Worm (Caenorhabditis elegans) whole organism, L4 larva: ENCODE data around the gene col-92.
"Not testable (repeated sequence)": the region's sequence is repeated elsewhere in the genome, so short reads cannot be mapped to it uniquely, and the experiment has no call there.

ENCODE experiments used
- D1046.2 ChIP-seq: fragments of 200-800 bp; sonication (Bioruptor generic); IDR thresholded peaks from 2 replicates; pipeline ENCODE4 v1.3.6; 2022; ENCODE audit warnings: missing genetic modification characterization, missing compliant biosample characterization
- T26A8.4 ChIP-seq: fragments of 200-800 bp; sonication (Bioruptor generic); IDR thresholded peaks from 2 replicates; pipeline ENCODE4 v1.3.6; 2022; ENCODE audit warnings: missing genetic modification characterization, missing compliant biosample characterization
- Y48G9A.11 ChIP-seq: fragments of 200-800 bp; sonication (Bioruptor generic); IDR thresholded peaks from 2 replicates; pipeline ENCODE4 v1.3.6; 2022; ENCODE audit warnings: missing genetic modification reagents, missing genetic modification characterization, missing compliant biosample characterization
- ZK337.2 ChIP-seq: fragments of 200-800 bp; sonication (Bioruptor generic); IDR thresholded peaks from 2 replicates; pipeline ENCODE4 v1.3.6; 2022; ENCODE audit warnings: missing genetic modification reagents, missing genetic modification characterization, missing compliant biosample characterization
- aha-1 ChIP-seq: fragments of 150-350 bp; peaks from one replicate; lab custom pipeline; 2014; ENCODE audit warnings: missing biosample characterization, missing genetic modification characterization
- ama-1 ChIP-seq: fragments of 150-350 bp; optimal IDR thresholded peaks from 2 replicates; lab custom pipeline; 2014; ENCODE audit warnings: inconsistent platforms, mixed read lengths
- ceh-32 ChIP-seq: sonication (generic microtip); optimal IDR thresholded peaks from 2 replicates; lab custom pipeline; 2016; ENCODE audit warnings: mild to moderate bottlenecking, missing genetic modification characterization, missing compliant biosample characterization; ENCODE audit not compliant: poor library complexity
- ceh-62 ChIP-seq: sonication (generic microtip); optimal IDR thresholded peaks from 2 replicates; lab custom pipeline; 2017; ENCODE audit warnings: missing biosample characterization, missing genetic modification characterization
- cey-2 ChIP-seq: sonication (generic microtip); optimal IDR thresholded peaks from 3 replicates; lab custom pipeline; 2017; ENCODE audit warnings: missing genetic modification characterization, mild to moderate bottlenecking, missing compliant biosample characterization, antibody characterized with exemption, borderline replicate concordance; ENCODE audit not compliant: insufficient read depth
- ctbp-1 ChIP-seq: fragments of 200-800 bp; sonication (Bioruptor generic); IDR thresholded peaks from 2 replicates; pipeline ENCODE4 v1.3.6; 2022; ENCODE audit warnings: missing genetic modification reagents, missing genetic modification characterization, missing compliant biosample characterization
- daf-12 ChIP-seq: fragments of 150-350 bp; optimal IDR thresholded peaks from 2 replicates; lab custom pipeline; 2014; ENCODE audit warnings: missing biosample characterization, missing genetic modification reagents, missing genetic modification characterization
- daf-16 ChIP-seq, 3 experiments: sonication (generic microtip); optimal IDR thresholded peaks; 2 replicates each; lab custom pipeline; 2016 to 2017; ENCODE audit warnings: missing genetic modification characterization in 3 of 3, missing genetic modification reagents in 3 of 3, mild to moderate bottlenecking in 2 of 3, missing compliant biosample characterization in 2 of 3, missing biosample characterization in 1 of 3, moderate library complexity in 1 of 3
- daf-19 ChIP-seq: fragments of 200-800 bp; sonication (Bioruptor generic); conservative IDR thresholded peaks from 2 replicates; pipeline ENCODE4 v1.3.6; 2022; ENCODE audit warnings: missing genetic modification characterization, missing compliant biosample characterization
- dmd-6 ChIP-seq: fragments of 200-800 bp; sonication (Bioruptor generic); IDR thresholded peaks from 2 replicates; pipeline ENCODE4 v1.3.6; 2022; ENCODE audit warnings: missing genetic modification reagents, missing genetic modification characterization, missing compliant biosample characterization
- dmd-8 ChIP-seq: fragments of 200-800 bp; sonication (Bioruptor generic); IDR thresholded peaks from 2 replicates; pipeline ENCODE4 v1.3.6; 2022; ENCODE audit warnings: missing genetic modification characterization, missing compliant biosample characterization
- duxl-1 ChIP-seq: sonication (generic microtip); optimal IDR thresholded peaks from 2 replicates; lab custom pipeline; 2016; ENCODE audit warnings: mild to moderate bottlenecking, missing genetic modification characterization, moderate library complexity, missing compliant biosample characterization; ENCODE audit not compliant: poor library complexity
- dve-1 ChIP-seq: sonication (generic microtip); optimal IDR thresholded peaks from 2 replicates; lab custom pipeline; 2017; ENCODE audit warnings: antibody characterized with exemption, mild to moderate bottlenecking, missing genetic modification characterization, missing compliant biosample characterization; ENCODE audit not compliant: insufficient read depth
- egl-43 ChIP-seq: fragments of 200-800 bp; sonication (Bioruptor generic); IDR thresholded peaks from 2 replicates; pipeline ENCODE4 v1.3.6; 2022; ENCODE audit warnings: missing genetic modification reagents, missing genetic modification characterization, missing compliant biosample characterization
- fkh-10 ChIP-seq: fragments of 150-350 bp; optimal IDR thresholded peaks from 2 replicates; lab custom pipeline; 2014; ENCODE audit warnings: missing biosample characterization, missing genetic modification reagents, missing genetic modification characterization
- fos-1 ChIP-seq: fragments of 150-350 bp; optimal IDR thresholded peaks from 2 replicates; lab custom pipeline; 2014; ENCODE audit warnings: missing biosample characterization, missing genetic modification characterization
- hif-1 ChIP-seq, 2 experiments: sonication (generic microtip); optimal IDR thresholded peaks; 2 replicates each; lab custom pipeline; 2016 to 2017; ENCODE audit warnings: missing compliant biosample characterization in 2 of 2, missing genetic modification characterization in 2 of 2, missing genetic modification reagents in 2 of 2, missing genotype in 2 of 2, mild to moderate bottlenecking in 1 of 2
- jun-1 ChIP-seq: fragments of 150-350 bp; optimal IDR thresholded peaks from 2 replicates; lab custom pipeline; 2014; ENCODE audit warnings: missing biosample characterization, missing genetic modification reagents, missing genetic modification characterization
- lim-7 ChIP-seq: fragments of 200-800 bp; sonication (Bioruptor generic); IDR thresholded peaks from 2 replicates; pipeline ENCODE4 v1.3.6; 2022; ENCODE audit warnings: missing genetic modification characterization, missing compliant biosample characterization
- lin-38 ChIP-seq: fragments of 200-800 bp; sonication (Bioruptor generic); IDR thresholded peaks from 2 replicates; pipeline ENCODE4 v1.3.6; 2022; ENCODE audit warnings: missing genetic modification reagents, missing genetic modification characterization, missing compliant biosample characterization
- madf-5 ChIP-seq, 2 experiments: fragments of 200-800 bp; sonication (Bioruptor generic); IDR thresholded peaks; 2 replicates each; pipeline ENCODE4 v1.3.6; 2022; ENCODE audit warnings: missing compliant biosample characterization in 2 of 2, missing genetic modification characterization in 2 of 2
- mep-1 ChIP-seq: fragments of 150-350 bp; sonication (generic microtip); optimal IDR thresholded peaks from 3 replicates; lab custom pipeline; 2014; ENCODE audit warnings: missing biosample characterization, missing genetic modification characterization
- mes-2 ChIP-seq: sonication (generic microtip); optimal IDR thresholded peaks from 2 replicates; lab custom pipeline; 2016; ENCODE audit warnings: missing genotype, mild to moderate bottlenecking, missing genetic modification characterization, missing compliant biosample characterization; ENCODE audit not compliant: poor library complexity, severe bottlenecking
- mxl-2 ChIP-seq: fragments of 200-800 bp; sonication (Bioruptor generic); conservative IDR thresholded peaks from 2 replicates; pipeline ENCODE4 v1.3.6; 2022; ENCODE audit warnings: missing genetic modification reagents, missing genetic modification characterization, missing compliant biosample characterization
- mxl-3 ChIP-seq: fragments of 200-800 bp; sonication (Bioruptor generic); optimal IDR thresholded peaks from 2 replicates; lab custom pipeline; 2018; ENCODE audit warnings: mild to moderate bottlenecking, missing genetic modification characterization, missing compliant biosample characterization
- nhr-10 ChIP-seq: fragments of 150-350 bp; optimal IDR thresholded peaks from 2 replicates; lab custom pipeline; 2014; ENCODE audit warnings: missing biosample characterization, missing genetic modification characterization
- nhr-25 ChIP-seq: sonication (generic microtip); optimal IDR thresholded peaks from 2 replicates; lab custom pipeline; 2017; ENCODE audit warnings: missing genetic modification characterization, mild to moderate bottlenecking, missing compliant biosample characterization, antibody characterized with exemption, moderate library complexity, borderline replicate concordance; ENCODE audit not compliant: insufficient read depth
- nhr-42 ChIP-seq: fragments of 200-800 bp; sonication (Bioruptor generic); IDR thresholded peaks from 2 replicates; pipeline ENCODE4 v1.3.6; 2022; ENCODE audit warnings: missing genetic modification characterization, missing compliant biosample characterization
- pha-4 ChIP-seq, 2 experiments: fragments of 150-350 bp in 1 of 2; fragments of 200-800 bp in 1 of 2; sonication (Bioruptor generic) in 1 of 2; IDR thresholded peaks in 1 of 2; optimal IDR thresholded peaks in 1 of 2; 2 replicates each; pipeline versions ENCODE4 v1.3.6 to Lab custom; 2014 to 2022; ENCODE audit warnings: missing genetic modification characterization in 2 of 2, missing genetic modification reagents in 2 of 2, missing biosample characterization in 1 of 2, missing compliant biosample characterization in 1 of 2
- set-16 ChIP-seq: fragments of 200-800 bp; sonication (Bioruptor generic); IDR thresholded peaks from 2 replicates; pipeline ENCODE4 v1.3.6; 2022; ENCODE audit warnings: missing genetic modification reagents, missing genetic modification characterization, missing compliant biosample characterization
- spr-3 ChIP-seq: fragments of 200-800 bp; sonication (Bioruptor generic); optimal IDR thresholded peaks from 2 replicates; lab custom pipeline; 2018; ENCODE audit warnings: mild to moderate bottlenecking, missing genetic modification characterization, missing compliant biosample characterization
- tag-97 ChIP-seq: fragments of 200-800 bp; sonication (Bioruptor generic); IDR thresholded peaks from 2 replicates; pipeline ENCODE4 v1.3.6; 2022; ENCODE audit warnings: missing genetic modification characterization, missing compliant biosample characterization
- tra-1 ChIP-seq: fragments of 200-800 bp; sonication (Bioruptor generic); IDR thresholded peaks from 2 replicates; pipeline ENCODE4 v1.3.6; 2022; ENCODE audit warnings: missing genetic modification reagents, missing genetic modification characterization, missing compliant biosample characterization
- unc-62 ChIP-seq, 3 experiments: fragments of 150-350 bp in 1 of 3; sonication (generic microtip); optimal IDR thresholded peaks in 2 of 3; peaks in 1 of 3; 1 replicate in 1 of 3; 2 replicates in 2 of 3; lab custom pipeline; 2014 to 2017; ENCODE audit warnings: missing biosample characterization in 3 of 3, missing genetic modification characterization in 3 of 3, missing genetic modification reagents in 3 of 3, missing genotype in 1 of 3
- zfp-2 ChIP-seq: sonication (generic microtip); optimal IDR thresholded peaks from 2 replicates; lab custom pipeline; 2016; ENCODE audit warnings: mild to moderate bottlenecking, missing genetic modification characterization, missing compliant biosample characterization
- zip-11 ChIP-seq: fragments of 200-800 bp; sonication (Bioruptor generic); IDR thresholded peaks from 2 replicates; pipeline ENCODE4 v1.3.6; 2022; ENCODE audit warnings: missing genetic modification characterization, missing compliant biosample characterization
- zip-2 ChIP-seq: fragments of 150-350 bp; optimal IDR thresholded peaks from 2 replicates; lab custom pipeline; 2014; ENCODE audit warnings: missing biosample characterization, missing genetic modification characterization

The col-92 gene

ce11 chrIII:10987561-10988184 is 4.6 kb upstream of the col-92 start, which contains the start of gene col-94 (continued):
- TF ChIP-seq daf-12 (tag; lab: Kevin White, UChicago) (no peak), ceh-32 (tag; lab: Kevin White, UChicago) (no peak), fos-1 (tag; lab: Kevin White, UChicago) (no peak), nhr-25 (no peak), zip-2 (no peak), spr-3 (GFP tag; lab: Kevin White, UChicago) (no peak), Y48G9A.11 (GFP tag; lab: Robert Waterston, UW) (no peak), mes-2 (tag; lab: Kevin White, UChicago) (no peak), ceh-62 (tag; lab: Kevin White, UChicago) (no peak), hif-1 (tag; optimal IDR thresholded peaks at IDR 0.05; lab: Kevin White, UChicago) (no peak), tag-97 (GFP tag; lab: Robert Waterston, UW) (no peak), daf-16 (GFP tag; optimal IDR thresholded peaks at IDR 0.05; lab: Kevin White, UChicago) (no peak), daf-16 (tag; optimal IDR thresholded peaks at IDR 0.05; lab: Kevin White, UChicago) (no peak), nhr-42 (GFP tag; lab: Robert Waterston, UW) (no peak), zfp-2 (tag; lab: Kevin White, UChicago) (no peak), daf-19 (GFP tag; lab: Robert Waterston, UW) (no peak), duxl-1 (tag; lab: Kevin White, UChicago) (no peak), unc-62 (GFP tag; optimal IDR thresholded peaks at IDR 0.05 in 1 of 2; lab: Kevin White, UChicago) (peak in 1 of 2 experiments; percentile 56), unc-62 (tag; optimal IDR thresholded peaks at IDR 0.05; lab: Kevin White, UChicago) (no peak), fkh-10 (GFP tag; lab: Kevin White, UChicago) (no peak), nhr-10 (tag; lab: Kevin White, UChicago) (no peak), zip-11 (GFP tag; lab: Robert Waterston, UW) (no peak)

DNA sequence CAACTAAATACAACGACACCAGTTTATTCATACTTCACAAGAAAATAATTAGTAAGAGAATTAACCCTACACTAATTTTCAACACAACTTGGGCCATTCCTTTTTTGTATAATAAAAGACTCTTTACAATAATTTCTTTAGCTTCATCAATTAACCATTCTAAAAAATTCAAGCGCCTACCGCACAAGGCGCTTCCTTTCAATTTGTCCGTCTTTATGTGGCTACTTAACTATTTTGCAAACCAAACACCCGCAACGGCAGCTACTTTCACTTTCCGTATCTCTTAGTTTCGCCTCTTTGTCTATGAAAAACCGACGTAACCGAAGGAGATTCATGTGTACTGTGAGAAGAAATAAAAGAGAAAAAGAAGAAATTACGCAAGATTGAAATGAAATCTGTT is 3.4 kb upstream of the col-92 start:
- TF ChIP-seq aha-1 (tag; lab: Kevin White, UChicago) (peak; percentile 87), mes-2 (tag; lab: Kevin White, UChicago) (peak; percentile 13), ama-1 (peak; percentile 22)

DNA sequence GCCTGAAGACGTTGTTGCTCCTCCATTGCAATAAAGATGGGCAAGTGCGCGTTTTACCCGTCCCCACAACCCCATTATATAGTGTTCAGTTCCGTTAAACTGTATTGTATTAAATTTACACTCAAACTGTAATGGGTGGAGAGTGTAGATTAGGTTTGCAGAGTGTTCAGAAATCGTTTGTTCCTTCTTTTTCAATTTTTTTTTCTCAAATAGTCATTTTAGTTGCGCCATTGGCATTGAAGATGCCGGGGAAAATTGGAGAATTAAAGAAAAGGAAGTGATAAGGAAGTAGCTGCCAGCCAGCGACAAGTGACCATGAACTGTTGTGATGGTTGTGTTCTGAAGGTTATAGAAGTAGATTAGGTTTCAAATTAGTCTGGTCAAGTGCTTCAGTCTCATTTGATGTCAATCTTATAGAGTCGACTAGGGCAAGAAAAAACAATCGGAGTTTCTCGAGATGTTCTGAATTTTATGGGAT is 2.5 kb upstream of the col-92 start, which contains the start of gene col-93:
col-93 (minus strand) TSS at position 51 of the 478 bp plus-strand sequence.
- TF ChIP-seq jun-1 (tag; lab: Kevin White, UChicago) (no peak), mep-1 (tag; lab: Kevin White, UChicago) (no peak), cey-2 (tag; lab: Kevin White, UChicago) (peak; percentile 20), dmd-6 (no peak), mxl-3 (no peak), nhr-25 (peak; percentile 48), dve-1 (tag; lab: Kevin White, UChicago) (peak; percentile 21), ZK337.2 (GFP tag; lab: Robert Waterston, UW) (no peak), mes-2 (tag; lab: Kevin White, UChicago) (peak; percentile 12), nhr-10 (tag; lab: Kevin White, UChicago) (peak; percentile 67)

ce11 chrIII:10984749-10985148 is 1.7 kb upstream of the col-92 start:
- TF ChIP-seq lim-7 (GFP tag; lab: Robert Waterston, UW) (peak; percentile 45; the same call in 1 of the 2 replicates), ctbp-1 (GFP tag; lab: Robert Waterston, UW) (peak; percentile 38; the same call in 1 of the 2 replicates), set-16 (peak; percentile 99), pha-4 (GFP tag; IDR thresholded peaks at IDR 0.05; lab: Robert Waterston, UW) (peak; percentile 45; the same call in 1 of the 2 replicates), D1046.2 (GFP tag; lab: Robert Waterston, UW) (0 out of 2 replicates have a peak, but pooled peaks have one; percentile 50), egl-43 (GFP tag; lab: Robert Waterston, UW) (0 out of 2 replicates have a peak, but pooled peaks have one; percentile 24), lin-38 (peak; percentile 18; the same call in 1 of the 2 replicates), tra-1 (GFP tag; lab: Robert Waterston, UW) (peak; percentile 59; the same call in 1 of the 2 replicates), dmd-8 (GFP tag; lab: Robert Waterston, UW) (0 out of 2 replicates have a peak, but pooled peaks have one; percentile 55), mxl-2 (GFP tag; lab: Robert Waterston, UW) (0 out of 2 replicates have a peak, but pooled peaks have one; percentile 42), madf-5 (GFP tag; IDR thresholded peaks at IDR 0.05; lab: Robert Waterston, UW) (peak in 1 of 2 experiments; percentile 96; a peak in 2 of 4 replicates), T26A8.4 (GFP tag; lab: Robert Waterston, UW) (0 out of 2 replicates have a peak, but pooled peaks have one; percentile 33)
- TF ChIP-seq pha-4 (tag; optimal IDR thresholded peaks at IDR 0.05; lab: Kevin White, UChicago): not testable (repeated sequence)
